Fruit fly (Drosophila melanogaster) whole organism, embryonic: ENCODE measurements around the gene RhoGAP18B.

Experiments used
- Atf-2 ChIP-seq: fragments of 200-800 bp; sonication (Bioruptor generic); optimal IDR thresholded peaks from 2 replicates; lab custom pipeline; 2016; ENCODE audit warnings: missing biosample characterization, missing genetic modification characterization
- CG10366 ChIP-seq: fragments of 200-800 bp; sonication (Bioruptor generic); IDR thresholded peaks from 2 replicates; pipeline ENCODE4 v1.3.6; 2022; ENCODE audit warnings: missing biosample characterization, missing genetic modification characterization
- CG10543 ChIP-seq: fragments of 200-800 bp; sonication (Bioruptor generic); optimal IDR thresholded peaks from 3 replicates; lab custom pipeline; 2017; ENCODE audit warnings: missing biosample characterization, mild to moderate bottlenecking, missing genetic modification characterization, moderate library complexity
- CG10959 ChIP-seq: fragments of 200-800 bp; sonication (Bioruptor generic); IDR thresholded peaks from 2 replicates; pipeline ENCODE4 v1.3.6; 2022; ENCODE audit warnings: missing biosample characterization, missing genetic modification characterization
- CG12155 ChIP-seq: fragments of 200-800 bp; sonication (Bioruptor generic); optimal IDR thresholded peaks from 3 replicates; lab custom pipeline; 2016; ENCODE audit warnings: missing biosample characterization, missing genetic modification characterization
- CG1233 ChIP-seq: fragments of 200-800 bp; sonication (Bioruptor generic); optimal IDR thresholded peaks from 4 replicates; lab custom pipeline; 2018; ENCODE audit warnings: missing biosample characterization, mild to moderate bottlenecking, missing genetic modification characterization
- CG14860 ChIP-seq: fragments of 200-800 bp; sonication (Bioruptor generic); IDR thresholded peaks from 3 replicates; pipeline ENCODE4 v1.3.6; 2022; ENCODE audit warnings: missing biosample characterization, missing genetic modification characterization; ENCODE audit not compliant: partially characterized antibody
- CG15514 ChIP-seq: fragments of 200-800 bp; sonication (Bioruptor generic); optimal IDR thresholded peaks from 3 replicates; lab custom pipeline; 2017; ENCODE audit warnings: missing biosample characterization, missing genetic modification characterization, mild to moderate bottlenecking, moderate library complexity, missing genetic modification reagents
- CG15601 ChIP-seq: fragments of 200-800 bp; sonication (Bioruptor generic); optimal IDR thresholded peaks from 3 replicates; lab custom pipeline; 2019; ENCODE audit warnings: missing biosample characterization, mild to moderate bottlenecking, missing genetic modification characterization, moderate library complexity
- CG16779 ChIP-seq: fragments of 200-800 bp; sonication (Bioruptor generic); IDR thresholded peaks from 2 replicates; pipeline ENCODE4 v1.3.6; 2022; ENCODE audit warnings: missing biosample characterization, missing genetic modification characterization
- CG18011 ChIP-seq: fragments of 200-800 bp; sonication (Bioruptor generic); optimal IDR thresholded peaks from 2 replicates; lab custom pipeline; 2017; ENCODE audit warnings: missing biosample characterization, missing genetic modification characterization, mild to moderate bottlenecking, moderate library complexity, missing genotype
- CG32532 ChIP-seq: fragments of 200-800 bp; sonication (Bioruptor generic); IDR thresholded peaks from 2 replicates; pipeline ENCODE4 v1.3.6; 2022; ENCODE audit warnings: missing biosample characterization, missing genetic modification characterization
- CG6791 ChIP-seq: fragments of 200-800 bp; sonication (Bioruptor generic); IDR thresholded peaks from 3 replicates; pipeline ENCODE4 v1.3.6; 2022; ENCODE audit warnings: missing biosample characterization, missing genetic modification characterization; ENCODE audit not compliant: partially characterized antibody
- CG7839 ChIP-seq: fragments of 200-800 bp; sonication (Bioruptor generic); optimal IDR thresholded peaks from 3 replicates; lab custom pipeline; 2018; ENCODE audit warnings: missing biosample characterization, mild to moderate bottlenecking, missing genetic modification characterization, moderate library complexity
- CG8281 ChIP-seq: fragments of 200-800 bp; sonication (Bioruptor generic); optimal IDR thresholded peaks from 2 replicates; lab custom pipeline; 2018; ENCODE audit warnings: missing biosample characterization, mild to moderate bottlenecking, missing genetic modification characterization, moderate library complexity
- CG8290 ChIP-seq, 3 experiments: fragments of 200-800 bp; sonication (Bioruptor generic); optimal IDR thresholded peaks; 2 replicates each; lab custom pipeline; 2016 to 2019; ENCODE audit warnings: missing biosample characterization in 3 of 3, missing genetic modification characterization in 3 of 3, mild to moderate bottlenecking in 2 of 3, moderate library complexity in 1 of 3
- CTCF ChIP-seq: fragments of 200-800 bp; sonication (Bioruptor generic); optimal IDR thresholded peaks from 2 replicates; lab custom pipeline; 2017; ENCODE audit warnings: missing biosample characterization, mild to moderate bottlenecking, missing genetic modification characterization, moderate library complexity
- Dfd ChIP-seq, 2 experiments: fragments of >200 bp; optimal IDR thresholded peaks; 2 replicates each; lab custom pipeline; 2017; ENCODE audit warnings: missing biosample characterization in 2 of 2, missing genetic modification characterization in 2 of 2
- Dp ChIP-seq: fragments of 200-800 bp; sonication (Bioruptor generic); optimal IDR thresholded peaks from 2 replicates; lab custom pipeline; 2018; ENCODE audit warnings: missing biosample characterization, mild to moderate bottlenecking, missing genetic modification characterization, moderate library complexity
- Elba2 ChIP-seq: fragments of 200-800 bp; sonication (Bioruptor generic); optimal IDR thresholded peaks from 3 replicates; lab custom pipeline; 2016; ENCODE audit warnings: missing biosample characterization, missing genetic modification characterization
- HLH4C ChIP-seq: fragments of 200-800 bp; sonication (Bioruptor generic); IDR thresholded peaks from 3 replicates; pipeline ENCODE4 v1.3.6; 2022; ENCODE audit warnings: missing biosample characterization, missing genetic modification characterization; ENCODE audit not compliant: partially characterized antibody
- HLHmδ ChIP-seq: fragments of 200-800 bp; sonication (Bioruptor generic); optimal IDR thresholded peaks from 2 replicates; lab custom pipeline; 2018; ENCODE audit warnings: missing biosample characterization, mild to moderate bottlenecking, missing genetic modification characterization, moderate library complexity
- Hand ChIP-seq: fragments of 200-800 bp; sonication (Bioruptor generic); optimal IDR thresholded peaks from 2 replicates; lab custom pipeline; 2017; ENCODE audit warnings: mild to moderate bottlenecking, missing biosample characterization, missing genetic modification reagents, missing genetic modification characterization
- Hey ChIP-seq: fragments of 200-800 bp; sonication (Bioruptor generic); optimal IDR thresholded peaks from 3 replicates; lab custom pipeline; 2018; ENCODE audit warnings: missing biosample characterization, mild to moderate bottlenecking, missing genetic modification characterization
- Hmx ChIP-seq: fragments of 200-800 bp; sonication (Bioruptor generic); optimal IDR thresholded peaks from 2 replicates; lab custom pipeline; 2016; ENCODE audit warnings: missing biosample characterization, missing genetic modification characterization
- Hr51 ChIP-seq, 2 experiments: fragments of 200-800 bp; sonication (Bioruptor generic); optimal IDR thresholded peaks; 2 replicates in 1 of 2; 3 replicates in 1 of 2; lab custom pipeline; 2016 to 2018; ENCODE audit warnings: missing biosample characterization in 2 of 2, missing genetic modification characterization in 2 of 2, mild to moderate bottlenecking in 1 of 2, moderate library complexity in 1 of 2
- MBD-R2 ChIP-seq: fragments of 200-800 bp; sonication (Bioruptor generic); IDR thresholded peaks from 2 replicates; pipeline ENCODE4 v1.3.6; 2022; ENCODE audit warnings: missing biosample characterization, missing genetic modification characterization
- MESR4 ChIP-seq: fragments of 200-800 bp; sonication (Bioruptor generic); optimal IDR thresholded peaks from 2 replicates; lab custom pipeline; 2018; ENCODE audit warnings: missing biosample characterization, mild to moderate bottlenecking, missing genetic modification characterization, moderate library complexity
- Nf-YC ChIP-seq: fragments of 200-800 bp; optimal IDR thresholded peaks from 3 replicates; lab custom pipeline; 2019; ENCODE audit warnings: missing biosample characterization, mild to moderate bottlenecking, missing genetic modification characterization, moderate library complexity
- Sox102F ChIP-seq: fragments of 200-800 bp; sonication (Bioruptor generic); optimal IDR thresholded peaks from 2 replicates; lab custom pipeline; 2018; ENCODE audit warnings: missing biosample characterization, mild to moderate bottlenecking, missing genetic modification characterization, moderate library complexity
- Ssrp ChIP-seq: fragments of 200-800 bp; sonication (Bioruptor generic); optimal IDR thresholded peaks from 2 replicates; lab custom pipeline; 2018; ENCODE audit warnings: missing biosample characterization, mild to moderate bottlenecking, missing genetic modification characterization, moderate library complexity
- Usf ChIP-seq: fragments of 200-800 bp; sonication (Bioruptor generic); optimal IDR thresholded peaks from 2 replicates; lab custom pipeline; 2017; ENCODE audit warnings: missing genotype, missing biosample characterization, missing genetic modification characterization
- amos ChIP-seq: fragments of 200-800 bp; sonication (Bioruptor generic); IDR thresholded peaks from 2 replicates; pipeline ENCODE4 v1.3.6; 2022; ENCODE audit warnings: missing biosample characterization, missing genetic modification characterization; ENCODE audit not compliant: partially characterized antibody
- ato ChIP-seq: fragments of 200-800 bp; sonication (Bioruptor generic); IDR thresholded peaks from 2 replicates; pipeline ENCODE4 v1.3.6; 2022; ENCODE audit warnings: missing biosample characterization, missing genetic modification characterization; ENCODE audit not compliant: partially characterized antibody
- btn ChIP-seq: fragments of 200-800 bp; sonication (Bioruptor generic); optimal IDR thresholded peaks from 2 replicates; lab custom pipeline; 2016; ENCODE audit warnings: missing biosample characterization, missing genetic modification characterization
- chinmo ChIP-seq: fragments of 200-800 bp; sonication (Bioruptor generic); IDR thresholded peaks from 4 replicates; pipeline ENCODE4 v1.3.6; 2022; ENCODE audit warnings: missing biosample characterization, missing genetic modification characterization; ENCODE audit not compliant: partially characterized antibody
- chm ChIP-seq: fragments of 200-800 bp; sonication (Bioruptor generic); IDR thresholded peaks from 2 replicates; pipeline ENCODE4 v1.3.6; 2022; ENCODE audit warnings: missing biosample characterization, missing genetic modification characterization
- croc ChIP-seq: fragments of 200-800 bp; sonication (Bioruptor generic); conservative IDR thresholded peaks from 3 replicates; pipeline ENCODE4 v1.3.6; 2022; ENCODE audit warnings: missing biosample characterization, missing genetic modification characterization
- fd64A ChIP-seq: fragments of 200-800 bp; sonication (Bioruptor generic); optimal IDR thresholded peaks from 3 replicates; lab custom pipeline; 2018; ENCODE audit warnings: missing biosample characterization, mild to moderate bottlenecking, missing genetic modification characterization
- gt ChIP-seq: fragments of 200-800 bp; sonication (Bioruptor generic); IDR thresholded peaks from 2 replicates; pipeline ENCODE4 v1.3.6; 2022; ENCODE audit warnings: missing biosample characterization, missing genetic modification characterization
- jigr1 ChIP-seq: fragments of 200-800 bp; sonication (Bioruptor generic); IDR thresholded peaks from 3 replicates; pipeline ENCODE4 v1.3.6; 2022; ENCODE audit warnings: missing biosample characterization, missing genetic modification characterization
- knrl ChIP-seq: fragments of 200-800 bp; sonication (Bioruptor generic); IDR thresholded peaks from 3 replicates; pipeline ENCODE4 v1.3.6; 2022; ENCODE audit warnings: missing biosample characterization, missing genetic modification characterization; ENCODE audit not compliant: partially characterized antibody
- luna ChIP-seq: fragments of 200-800 bp; sonication (Bioruptor generic); optimal IDR thresholded peaks from 2 replicates; lab custom pipeline; 2016; ENCODE audit warnings: missing biosample characterization, missing genetic modification characterization
- oc ChIP-seq: fragments of 200-800 bp; sonication (Bioruptor generic); optimal IDR thresholded peaks from 2 replicates; lab custom pipeline; 2018; ENCODE audit warnings: missing biosample characterization, mild to moderate bottlenecking, missing genetic modification characterization, moderate library complexity
- prd ChIP-seq, 3 experiments: fragments of >200 bp in 2 of 3; fragments of 200-800 bp in 1 of 3; sonication (Bioruptor generic) in 1 of 3; optimal IDR thresholded peaks in 2 of 3; IDR thresholded peaks in 1 of 3; 2 replicates in 2 of 3; 3 replicates in 1 of 3; pipeline versions ENCODE4 v1.3.6 to Lab custom; 2017 to 2022; ENCODE audit warnings: missing biosample characterization in 1 of 3, missing genetic modification characterization in 1 of 3
- slp2 ChIP-seq: fragments of 200-800 bp; sonication (Bioruptor generic); optimal IDR thresholded peaks from 2 replicates; lab custom pipeline; 2016; ENCODE audit warnings: missing biosample characterization, missing genetic modification characterization
- ttk ChIP-seq: fragments of 200-800 bp; sonication (Bioruptor generic); IDR thresholded peaks from 2 replicates; pipeline ENCODE4 v2.1.2; 2022; ENCODE audit warnings: missing biosample characterization, missing genetic modification characterization
- zen ChIP-seq: fragments of 200-800 bp; sonication (Bioruptor generic); optimal IDR thresholded peaks from 3 replicates; lab custom pipeline; 2018; ENCODE audit warnings: missing biosample characterization, mild to moderate bottlenecking, missing genetic modification characterization, moderate library complexity
- zen2 ChIP-seq: fragments of 200-800 bp; sonication (Bioruptor generic); IDR thresholded peaks from 3 replicates; pipeline ENCODE4 v1.3.6; 2022; ENCODE audit warnings: missing biosample characterization, missing genetic modification characterization; ENCODE audit not compliant: partially characterized antibody

Gene RhoGAP18B

DNA sequence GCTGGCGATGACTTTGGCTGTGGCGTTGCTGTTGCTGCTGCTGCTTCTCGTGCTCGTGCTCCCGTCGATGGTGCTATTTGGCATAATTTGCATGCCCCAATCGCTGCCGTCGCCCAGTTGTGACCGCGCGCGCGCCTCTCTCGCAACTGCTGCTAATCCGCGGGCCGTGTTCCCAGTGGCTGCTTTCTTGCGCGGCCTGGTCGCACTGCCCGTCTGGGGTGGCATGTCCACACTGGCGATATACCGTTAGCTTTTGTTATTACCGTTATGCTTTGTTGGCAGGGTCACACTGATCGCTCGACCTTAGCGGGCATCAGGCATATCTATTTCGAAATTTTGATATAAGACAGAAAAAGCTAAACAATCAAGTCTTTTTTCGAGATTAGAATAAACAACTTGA is 34.7 kb upstream of the RhoGAP18B start, which contains the start of gene CG7990 (continued):
- TF ChIP-seq CG12155 (GFP tag; lab: Kevin White, UChicago): no peak
- TF ChIP-seq CG7839 (tag; lab: Kevin White, UChicago): no peak
- TF ChIP-seq slp2 (GFP tag; lab: Kevin White, UChicago): no peak
- no peak for TF ChIP-seq HLHmδ (GFP tag; lab: Kevin White, UChicago)
- no peak for TF ChIP-seq CG10366 (GFP tag; lab: Robert Waterston, UW)
- TF ChIP-seq Hr51 (GFP tag; optimal IDR thresholded peaks at IDR 0.05; lab: Kevin White, UChicago): no peak
- TF ChIP-seq CG15601 (tag; lab: Kevin White, UChicago): no peak
- TF ChIP-seq btn (GFP tag; lab: Kevin White, UChicago): no peak
- no peak for TF ChIP-seq Hey
- peak; percentile 53 for TF ChIP-seq Dp
- no peak for TF ChIP-seq CG8281 (tag; lab: Kevin White, UChicago)
- no peak for TF ChIP-seq Nf-YC (tag; lab: Kevin White, UChicago)
- peak; percentile 22; the same call in 1 of the 3 replicates for TF ChIP-seq knrl (GFP tag; lab: Robert Waterston, UW)
- peak; percentile 2 for TF ChIP-seq MESR4 (GFP tag; lab: Kevin White, UChicago)
- peak; percentile 38 for TF ChIP-seq MBD-R2
- TF ChIP-seq CG8290 (GFP tag; optimal IDR thresholded peaks at IDR 0.05; lab: Kevin White, UChicago): no peak
- peak in 1 of 2 experiments; percentile 61 for TF ChIP-seq CG8290 (tag; optimal IDR thresholded peaks at IDR 0.05; lab: Kevin White, UChicago)
- TF ChIP-seq CG32532: no peak
- 0 out of 3 replicates have a peak, but pooled peaks have one; percentile 14 for TF ChIP-seq CG14860 (GFP tag; lab: Robert Waterston, UW)
- no peak for TF ChIP-seq jigr1 (GFP tag; lab: Robert Waterston, UW)
- TF ChIP-seq oc (tag; lab: Kevin White, UChicago): peak; percentile 6
- no peak for TF ChIP-seq Hand (GFP tag; lab: Kevin White, UChicago)
- TF ChIP-seq CG6791 (GFP tag; lab: Robert Waterston, UW): peak; percentile 36; the same call in 1 of the 3 replicates
- TF ChIP-seq Hmx (GFP tag; lab: Kevin White, UChicago): no peak
- no peak for TF ChIP-seq croc (GFP tag; lab: Robert Waterston, UW)
- no peak for TF ChIP-seq CG16779
- peak; percentile 43 for TF ChIP-seq amos (GFP tag; lab: Robert Waterston, UW)
- TF ChIP-seq Elba2 (GFP tag; lab: Kevin White, UChicago): no peak
- TF ChIP-seq CTCF: peak; percentile 7
- peak; percentile 71 for TF ChIP-seq CG18011 (GFP tag; lab: Kevin White, UChicago)
- TF ChIP-seq Atf-2 (GFP tag; lab: Kevin White, UChicago): no peak
- no peak for TF ChIP-seq prd (optimal IDR thresholded peaks at IDR 0.05; lab: Kevin White, UChicago)
- 0 out of 3 replicates have a peak, but pooled peaks have one; percentile 15 for TF ChIP-seq prd (GFP tag; IDR thresholded peaks at IDR 0.05; lab: Robert Waterston, UW)
- no peak for TF ChIP-seq gt (GFP tag; lab: Robert Waterston, UW)
- no peak for TF ChIP-seq Sox102F
- TF ChIP-seq CG15514 (GFP tag; lab: Kevin White, UChicago): peak; percentile 56
- no peak for TF ChIP-seq Dfd (GFP tag; optimal IDR thresholded peaks at IDR 0.05; lab: Kevin White, UChicago)
- no peak for TF ChIP-seq CG10959 (GFP tag; lab: Robert Waterston, UW)
- TF ChIP-seq luna (GFP tag; lab: Kevin White, UChicago): no peak
- TF ChIP-seq Usf (GFP tag; lab: Kevin White, UChicago): no peak
- TF ChIP-seq Ssrp (tag; lab: Kevin White, UChicago): no peak
- TF ChIP-seq ttk: no peak
- TF ChIP-seq HLH4C (GFP tag; lab: Robert Waterston, UW): no peak
- TF ChIP-seq CG10543: no peak
- no peak for TF ChIP-seq zen (tag; lab: Kevin White, UChicago)
- TF ChIP-seq CG1233: no peak
- no peak for TF ChIP-seq chm
- TF ChIP-seq ato (GFP tag; lab: Robert Waterston, UW): peak; percentile 38; the same call in 1 of the 2 replicates
- TF ChIP-seq fd64A (GFP tag; lab: Kevin White, UChicago): no peak
- 0 out of 4 replicates have a peak, but pooled peaks have one; percentile 29 for TF ChIP-seq chinmo (GFP tag; lab: Robert Waterston, UW)
- TF ChIP-seq zen2 (GFP tag; lab: Robert Waterston, UW): peak; percentile 60; the same call in 2 of the 3 replicates
